Fruit fly (Drosophila melanogaster) whole organism: ENCODE data around the gene CheA84a.

Experiments used
- CG8478 ChIP-seq: fragments of >200 bp; optimal IDR thresholded peaks from 2 replicates; lab custom pipeline; 2018; ENCODE audit warnings: inconsistent platforms
- Dll ChIP-seq: fragments of >200 bp; optimal IDR thresholded peaks from 2 replicates; lab custom pipeline; 2017
- EcR ChIP-seq, 2 experiments: fragments of >200 bp; optimal IDR thresholded peaks; 2 replicates each; lab custom pipeline; 2017; ENCODE audit warnings: missing biosample characterization in 2 of 2, missing genetic modification characterization in 2 of 2, missing genetic modification reagents in 2 of 2
- pan ChIP-seq: fragments of >200 bp; optimal IDR thresholded peaks from 2 replicates; lab custom pipeline; 2017
- psq ChIP-seq: fragments of >200 bp; optimal IDR thresholded peaks from 2 replicates; lab custom pipeline; 2017
- usp ChIP-seq: fragments of >200 bp; optimal IDR thresholded peaks from 2 replicates; lab custom pipeline; 2017; ENCODE audit warnings: missing biosample characterization, missing genetic modification characterization, mixed read lengths

DNA sequence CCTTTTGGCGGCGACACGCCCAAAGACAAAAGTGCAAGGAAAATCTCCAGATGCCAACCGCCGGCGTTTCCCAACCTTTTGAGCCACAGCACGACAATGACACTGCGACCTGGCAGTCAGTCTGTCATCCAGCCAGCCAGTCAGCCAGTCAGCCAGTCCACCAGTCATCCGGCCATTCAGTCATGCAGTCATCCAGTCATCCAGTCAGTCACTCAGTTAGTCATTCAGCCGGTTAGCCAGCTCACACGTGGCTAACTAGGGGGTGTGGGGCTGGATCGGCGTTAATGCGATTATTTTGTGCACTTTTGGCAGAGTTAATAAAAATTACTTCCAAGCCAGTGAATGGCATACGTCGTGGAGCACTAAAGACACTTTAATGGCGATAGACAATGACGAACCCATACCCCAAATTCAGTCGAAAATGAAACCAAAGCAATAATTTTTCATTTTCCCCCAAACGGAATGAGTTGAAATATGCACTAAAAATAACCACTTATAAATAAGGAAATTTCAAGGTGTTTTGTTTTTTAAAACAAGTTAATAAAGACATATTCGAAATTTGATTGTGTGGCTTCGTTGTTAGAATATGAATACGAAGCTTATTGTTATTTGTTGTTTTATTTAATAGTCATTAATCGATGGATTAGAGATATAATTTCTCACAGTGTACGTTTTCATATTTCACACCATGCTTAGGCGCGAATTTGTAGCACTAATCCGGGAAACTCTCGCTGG is 20.3 kb upstream of the CheA84a start:
- TF ChIP-seq CG8478 (no peak), Dll (lab: Kevin White, UChicago) (no peak), pan (lab: Kevin White, UChicago) (no peak), EcR (GFP tag; optimal IDR thresholded peaks at IDR 0.05; lab: Kevin White, UChicago) (no peak), psq (lab: Kevin White, UChicago) (no peak), usp (GFP tag; lab: Kevin White, UChicago) (no peak)
